Fruit fly (Drosophila melanogaster): ENCODE results near the gene Elo68beta.

dm6 chr3L:11147675-11148074, 46.2 kb upstream of the Elo68beta start:
- TF ChIP-seq CG12605 (GFP tag; IDR thresholded peaks at IDR 0.05) (no peak), CG17806 (tag; optimal IDR thresholded peaks at IDR 0.05) (no peak), CG13204 (GFP tag; optimal IDR thresholded peaks at IDR 0.05) (no peak), EcR (GFP tag; optimal IDR thresholded peaks at IDR 0.05) (no peak), CG14655 (GFP tag; optimal IDR thresholded peaks at IDR 0.05) (no peak), CG8159 (tag; optimal IDR thresholded peaks at IDR 0.05) (no peak), CG15710 (tag; optimal IDR thresholded peaks at IDR 0.05) (no peak), Pif1A (GFP tag; optimal IDR thresholded peaks at IDR 0.05) (no peak)
